Worm (Caenorhabditis elegans): ENCODE results near the gene str-13.

Gene str-13

DNA sequence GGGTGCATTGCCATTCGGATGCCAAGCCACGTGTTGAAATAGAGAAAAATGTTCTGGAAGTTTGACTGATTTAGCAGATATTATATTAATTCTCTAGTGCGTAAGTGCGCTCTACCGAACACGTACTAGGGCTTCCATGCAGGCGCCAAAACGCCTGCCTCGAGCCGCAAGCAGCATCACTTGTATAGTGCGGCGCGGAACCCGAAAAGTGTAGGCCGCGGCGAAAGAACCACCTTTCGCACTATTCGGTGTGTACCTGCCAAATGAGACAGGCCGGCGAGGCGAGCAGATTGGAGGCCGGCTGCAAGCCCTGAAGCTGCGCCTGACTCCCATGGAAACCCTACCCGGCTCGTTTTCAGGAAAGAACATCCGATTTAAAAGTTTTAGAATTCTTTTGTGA is 12.6 kb upstream of the str-13 start (continued):
- TF ChIP-seq unc-130 (GFP tag; optimal IDR thresholded peaks at IDR 0.05), result no peak
- no peak for TF ChIP-seq C17E4.6 (GFP tag; IDR thresholded peaks at IDR 0.05)
- TF ChIP-seq ekl-4 (GFP tag; IDR thresholded peaks at IDR 0.05), result no peak
- peak; percentile 56; the same call in 1 of the 2 replicates for TF ChIP-seq lin-26 (GFP tag; IDR thresholded peaks at IDR 0.05)
- no peak for TF ChIP-seq madf-10 (tag; optimal IDR thresholded peaks at IDR 0.05)
- TF ChIP-seq F57C9.4 (tag; optimal IDR thresholded peaks at IDR 0.05), result no peak
- TF ChIP-seq snpc-4 (GFP tag; optimal IDR thresholded peaks at IDR 0.05), result peak; percentile 80
- peak in 3 of 4 experiments; percentile 83 to 93 (median 92) for TF ChIP-seq snpc-4 (tag; optimal IDR thresholded peaks at IDR 0.05)
- TF ChIP-seq snpc-1.1 (tag; optimal IDR thresholded peaks at IDR 0.05; ENCODE audit: insufficient read depth), result peak; percentile 82
- TF ChIP-seq repo-1 (tag; optimal IDR thresholded peaks at IDR 0.05), result no peak
- no peak for TF ChIP-seq ztf-25 (GFP tag; IDR thresholded peaks at IDR 0.05)
- TF ChIP-seq ceh-58 (GFP tag; IDR thresholded peaks at IDR 0.05), result no peak
- no peak for TF ChIP-seq rpc-1 (optimal IDR thresholded peaks at IDR 0.05)
- no peak for TF ChIP-seq rpc-1 (tag; optimal IDR thresholded peaks at IDR 0.05)
- TF ChIP-seq tbp1 (GFP tag; optimal IDR thresholded peaks at IDR 0.05), result no peak
- no peak for TF ChIP-seq sptf-2 (GFP tag; optimal IDR thresholded peaks at IDR 0.05)
- no peak for TF ChIP-seq snpc-1.3 (tag; optimal IDR thresholded peaks at IDR 0.05; ENCODE audit: insufficient read depth)
- no peak for TF ChIP-seq sdz-38 (tag; optimal IDR thresholded peaks at IDR 0.05)
- TF ChIP-seq nfyb-1 (GFP tag; IDR thresholded peaks at IDR 0.05), result no peak
- TF ChIP-seq attf-3 (GFP tag; conservative IDR thresholded peaks at IDR 0.05), result no peak
- TF ChIP-seq F57A8.1 (GFP tag; optimal IDR thresholded peaks at IDR 0.05), result no peak
- no peak for TF ChIP-seq athp-1 (tag; optimal IDR thresholded peaks at IDR 0.05)
- peak; percentile 6 for TF ChIP-seq lsl-1 (GFP tag; optimal IDR thresholded peaks at IDR 0.05)
- no peak for TF ChIP-seq mxl-1 (tag; optimal IDR thresholded peaks at IDR 0.05)
- TF ChIP-seq dpff-1 (tag; optimal IDR thresholded peaks at IDR 0.05), result no peak
- no peak for TF ChIP-seq T07F8.4 (tag; optimal IDR thresholded peaks at IDR 0.05)
- no peak for TF ChIP-seq Y53F4B.3 (GFP tag; IDR thresholded peaks at IDR 0.05)
- TF ChIP-seq mcd-1 (GFP tag; IDR thresholded peaks at IDR 0.05), result no peak
- TF ChIP-seq ztf-26 (tag; optimal IDR thresholded peaks at IDR 0.05), result no peak
- no peak for TF ChIP-seq lin-40 (tag; optimal IDR thresholded peaks at IDR 0.05)
- no peak for TF ChIP-seq atf-7 (tag; optimal IDR thresholded peaks at IDR 0.05)
- no peak for TF ChIP-seq nfya-2 (GFP tag; IDR thresholded peaks at IDR 0.05)
- no peak for TF ChIP-seq ztf-28 (GFP tag; IDR thresholded peaks at IDR 0.05)

DNA sequence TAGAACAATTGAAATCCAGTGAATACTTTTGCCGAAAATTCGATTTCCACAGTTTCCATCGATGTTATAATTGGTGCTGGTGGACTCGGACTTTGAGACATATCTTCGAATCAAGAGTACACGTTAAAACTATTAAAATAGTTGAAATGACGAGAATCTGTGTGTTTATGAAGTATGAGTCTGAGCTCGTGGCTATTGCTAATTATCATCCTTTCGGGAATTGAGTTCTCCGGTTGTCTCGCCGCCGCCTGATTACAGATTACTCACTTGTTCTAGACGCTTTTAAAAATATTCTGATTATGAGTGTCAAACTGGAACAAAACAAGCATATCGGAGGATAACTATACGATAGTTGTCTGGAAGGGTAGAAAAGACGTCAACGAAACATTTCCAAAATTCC is 11.2 kb upstream of the str-13 start, which contains the start of gene srg-56:
Gene srg-56, minus strand, starts transcription at position 101 of the 400 bp plus-strand sequence.
- TF ChIP-seq die-1 (tag; optimal IDR thresholded peaks at IDR 0.05), result no peak
- no peak for TF ChIP-seq K12H6.12 (tag; optimal IDR thresholded peaks at IDR 0.05)
- TF ChIP-seq madf-6 (GFP tag; IDR thresholded peaks at IDR 0.05), result no peak
- no peak for TF ChIP-seq xnd-1 (tag; optimal IDR thresholded peaks at IDR 0.05)
- no peak for TF ChIP-seq ztf-25 (GFP tag; IDR thresholded peaks at IDR 0.05)
- no peak for TF ChIP-seq dpff-1 (tag; optimal IDR thresholded peaks at IDR 0.05)
- TF ChIP-seq F49E8.2 (tag; optimal IDR thresholded peaks at IDR 0.05; ENCODE audit: insufficient read depth), result no peak
- TF ChIP-seq repo-1 (tag; optimal IDR thresholded peaks at IDR 0.05), result no peak
- no peak for TF ChIP-seq dpl-1 (GFP tag; optimal IDR thresholded peaks at IDR 0.05)
- TF ChIP-seq C06A6.2 (GFP tag; conservative IDR thresholded peaks at IDR 0.05), result no peak
- no peak for TF ChIP-seq aptf-3 (GFP tag; IDR thresholded peaks at IDR 0.05)
- TF ChIP-seq ama-1 (optimal IDR thresholded peaks at IDR 0.05), result no peak
- no peak for TF ChIP-seq ama-1 (GFP tag; optimal IDR thresholded peaks at IDR 0.05)
- TF ChIP-seq hmg-20 (GFP tag; IDR thresholded peaks at IDR 0.05), result no peak
- TF ChIP-seq egrh-3 (GFP tag; IDR thresholded peaks at IDR 0.05), result no peak
- no peak for TF ChIP-seq unc-62 (GFP tag; optimal IDR thresholded peaks at IDR 0.05)
- TF ChIP-seq sea-2 (GFP tag; IDR thresholded peaks at IDR 0.05), result no peak
- TF ChIP-seq ccch-3 (GFP tag; optimal IDR thresholded peaks at IDR 0.05), result no peak
- TF ChIP-seq sdz-38 (tag; optimal IDR thresholded peaks at IDR 0.05), result no peak
- TF ChIP-seq mes-4 (tag; optimal IDR thresholded peaks at IDR 0.05), result no peak
- TF ChIP-seq tbx-9 (tag; optimal IDR thresholded peaks at IDR 0.05; ENCODE audit: borderline replicate concordance), result no peak
